Worm (Caenorhabditis elegans) whole organism, L4 larva: ENCODE data around the gene H20J04.9.
A peak's percentile ranks its signal among the peaks of the same experiment; 100 is the strongest.

Experiments
- D1046.2 ChIP-seq: fragments of 200-800 bp; sonication (Bioruptor generic); IDR thresholded peaks from 2 replicates; pipeline ENCODE4 v1.3.6; 2022; ENCODE audit warnings: missing genetic modification characterization, missing compliant biosample characterization
- F26F4.8 ChIP-seq: fragments of 200-800 bp; sonication (Bioruptor generic); conservative IDR thresholded peaks from 2 replicates; pipeline ENCODE4 v1.3.6; 2022; ENCODE audit warnings: missing genetic modification characterization, missing compliant biosample characterization
- F44E2.7 ChIP-seq: fragments of 200-800 bp; sonication (Bioruptor generic); IDR thresholded peaks from 2 replicates; pipeline ENCODE4 v2.1.2; 2022; ENCODE audit warnings: missing genetic modification characterization, missing compliant biosample characterization
- T20F7.1 ChIP-seq: fragments of 200-800 bp; sonication (Bioruptor generic); optimal IDR thresholded peaks from 2 replicates; lab custom pipeline; 2018; ENCODE audit warnings: mild to moderate bottlenecking, missing genetic modification characterization, missing compliant biosample characterization
- Y48G9A.11 ChIP-seq: fragments of 200-800 bp; sonication (Bioruptor generic); IDR thresholded peaks from 2 replicates; pipeline ENCODE4 v1.3.6; 2022; ENCODE audit warnings: missing genetic modification reagents, missing genetic modification characterization, missing compliant biosample characterization
- Y5F2A.4 ChIP-seq: fragments of 200-800 bp; sonication (Bioruptor generic); optimal IDR thresholded peaks from 2 replicates; lab custom pipeline; 2018; ENCODE audit warnings: mild to moderate bottlenecking, missing genetic modification characterization, missing compliant biosample characterization
- ZK546.5 ChIP-seq, 2 experiments: sonication (generic microtip); optimal IDR thresholded peaks; 2 replicates each; lab custom pipeline; 2017; ENCODE audit warnings: missing biosample characterization in 2 of 2, missing genetic modification characterization in 2 of 2
- aha-1 ChIP-seq: fragments of 150-350 bp; peaks from one replicate; lab custom pipeline; 2014; ENCODE audit warnings: missing biosample characterization, missing genetic modification characterization
- aly-2 ChIP-seq: sonication (generic microtip); optimal IDR thresholded peaks from 2 replicates; lab custom pipeline; 2018; ENCODE audit warnings: missing biosample characterization, missing genetic modification characterization
- ceh-20 ChIP-seq: fragments of 200-800 bp; sonication (Bioruptor generic); IDR thresholded peaks from 2 replicates; pipeline ENCODE4 v1.3.6; 2022; ENCODE audit warnings: missing genetic modification reagents, missing genetic modification characterization, missing compliant biosample characterization
- ceh-28 ChIP-seq: fragments of 150-350 bp; optimal IDR thresholded peaks from 2 replicates; lab custom pipeline; 2014; ENCODE audit warnings: missing biosample characterization, missing genetic modification reagents, missing genetic modification characterization
- ceh-44 ChIP-seq: fragments of 200-800 bp; sonication (Bioruptor generic); IDR thresholded peaks from 2 replicates; pipeline ENCODE4 v1.3.6; 2022; ENCODE audit warnings: missing genetic modification reagents, missing genetic modification characterization, missing compliant biosample characterization
- ceh-82 ChIP-seq: sonication (generic microtip); optimal IDR thresholded peaks from 2 replicates; lab custom pipeline; 2017; ENCODE audit warnings: missing biosample characterization, missing genetic modification characterization
- daf-8 ChIP-seq: fragments of 200-800 bp; sonication (Bioruptor generic); IDR thresholded peaks from 2 replicates; pipeline ENCODE4 v1.3.6; 2022; ENCODE audit warnings: missing genetic modification characterization, missing compliant biosample characterization
- dmd-8 ChIP-seq: fragments of 200-800 bp; sonication (Bioruptor generic); IDR thresholded peaks from 2 replicates; pipeline ENCODE4 v1.3.6; 2022; ENCODE audit warnings: missing genetic modification characterization, missing compliant biosample characterization
- dmd-9 ChIP-seq: fragments of 200-800 bp; sonication (Bioruptor generic); IDR thresholded peaks from 2 replicates; pipeline ENCODE4 v1.3.6; 2022; ENCODE audit warnings: missing genetic modification reagents, missing genetic modification characterization, missing compliant biosample characterization
- dpl-1 ChIP-seq: fragments of 150-350 bp; optimal IDR thresholded peaks from 2 replicates; lab custom pipeline; 2014; ENCODE audit warnings: missing biosample characterization, missing genetic modification reagents, missing genetic modification characterization
- dve-1 ChIP-seq: sonication (generic microtip); optimal IDR thresholded peaks from 2 replicates; lab custom pipeline; 2017; ENCODE audit warnings: antibody characterized with exemption, mild to moderate bottlenecking, missing genetic modification characterization, missing compliant biosample characterization; ENCODE audit not compliant: insufficient read depth
- gei-8 ChIP-seq: fragments of 200-800 bp; sonication (Bioruptor generic); optimal IDR thresholded peaks from 2 replicates; lab custom pipeline; 2018; ENCODE audit warnings: mild to moderate bottlenecking, missing genetic modification characterization, missing compliant biosample characterization
- hlh-30 ChIP-seq: sonication (generic microtip); optimal IDR thresholded peaks from 2 replicates; lab custom pipeline; 2017; ENCODE audit warnings: antibody characterized with exemption, mild to moderate bottlenecking, missing genetic modification characterization, missing compliant biosample characterization; ENCODE audit not compliant: insufficient read depth
- lin-15B ChIP-seq: fragments of 150-350 bp; sonication (generic microtip); optimal IDR thresholded peaks from 3 replicates; lab custom pipeline; 2014; ENCODE audit warnings: missing biosample characterization, missing genetic modification characterization
- madf-5 ChIP-seq, 2 experiments: fragments of 200-800 bp; sonication (Bioruptor generic); IDR thresholded peaks; 2 replicates each; pipeline ENCODE4 v1.3.6; 2022; ENCODE audit warnings: missing compliant biosample characterization in 2 of 2, missing genetic modification characterization in 2 of 2
- mdl-1 ChIP-seq, 2 experiments: fragments of 150-350 bp in 1 of 2; sonication (generic microtip) in 1 of 2; optimal IDR thresholded peaks; 2 replicates each; lab custom pipeline; 2014 to 2017; ENCODE audit warnings: missing biosample characterization in 2 of 2, missing genetic modification characterization in 2 of 2
- mep-1 ChIP-seq: fragments of 150-350 bp; sonication (generic microtip); optimal IDR thresholded peaks from 3 replicates; lab custom pipeline; 2014; ENCODE audit warnings: missing biosample characterization, missing genetic modification characterization
- mxl-3 ChIP-seq: fragments of 200-800 bp; sonication (Bioruptor generic); optimal IDR thresholded peaks from 2 replicates; lab custom pipeline; 2018; ENCODE audit warnings: mild to moderate bottlenecking, missing genetic modification characterization, missing compliant biosample characterization
- nhr-102 ChIP-seq: sonication (generic microtip); optimal IDR thresholded peaks from 2 replicates; lab custom pipeline; 2016; ENCODE audit warnings: mild to moderate bottlenecking, missing genetic modification characterization, moderate library complexity, missing compliant biosample characterization
- nhr-111 ChIP-seq: fragments of 200-800 bp; sonication (Bioruptor generic); optimal IDR thresholded peaks from 2 replicates; lab custom pipeline; 2018; ENCODE audit warnings: mild to moderate bottlenecking, missing genetic modification characterization, missing compliant biosample characterization
- nhr-237 ChIP-seq: sonication (generic microtip); optimal IDR thresholded peaks from 2 replicates; lab custom pipeline; 2017; ENCODE audit warnings: missing biosample characterization, missing genetic modification characterization
- nhr-77 ChIP-seq: fragments of 150-350 bp; optimal IDR thresholded peaks from 2 replicates; lab custom pipeline; 2014; ENCODE audit warnings: missing biosample characterization, missing genetic modification characterization
- pha-4 ChIP-seq, 2 experiments: fragments of 150-350 bp in 1 of 2; fragments of 200-800 bp in 1 of 2; sonication (Bioruptor generic) in 1 of 2; IDR thresholded peaks in 1 of 2; optimal IDR thresholded peaks in 1 of 2; 2 replicates each; pipeline versions ENCODE4 v1.3.6 to Lab custom; 2014 to 2022; ENCODE audit warnings: missing genetic modification characterization in 2 of 2, missing genetic modification reagents in 2 of 2, missing biosample characterization in 1 of 2, missing compliant biosample characterization in 1 of 2
- php-3 ChIP-seq: fragments of 200-800 bp; sonication (Bioruptor generic); IDR thresholded peaks from 2 replicates; pipeline ENCODE4 v1.3.6; 2022; ENCODE audit warnings: missing genetic modification reagents, missing genetic modification characterization, missing compliant biosample characterization
- rbr-2 ChIP-seq: sonication (generic microtip); optimal IDR thresholded peaks from 2 replicates; lab custom pipeline; 2016; ENCODE audit warnings: missing genotype, missing genetic modification characterization, missing compliant biosample characterization
- sdz-12 ChIP-seq: fragments of 200-800 bp; sonication (Bioruptor generic); optimal IDR thresholded peaks from 2 replicates; lab custom pipeline; 2018; ENCODE audit warnings: mild to moderate bottlenecking, missing genetic modification characterization, missing compliant biosample characterization
- set-16 ChIP-seq: fragments of 200-800 bp; sonication (Bioruptor generic); IDR thresholded peaks from 2 replicates; pipeline ENCODE4 v1.3.6; 2022; ENCODE audit warnings: missing genetic modification reagents, missing genetic modification characterization, missing compliant biosample characterization
- snpc-4 ChIP-seq: fragments of 150-350 bp; optimal IDR thresholded peaks from 2 replicates; lab custom pipeline; 2014; ENCODE audit warnings: missing biosample characterization, missing genetic modification characterization
- spr-1 ChIP-seq: sonication (generic microtip); optimal IDR thresholded peaks from 2 replicates; lab custom pipeline; 2016; ENCODE audit warnings: mild to moderate bottlenecking, missing genetic modification characterization, missing compliant biosample characterization
- tra-1 ChIP-seq: fragments of 200-800 bp; sonication (Bioruptor generic); IDR thresholded peaks from 2 replicates; pipeline ENCODE4 v1.3.6; 2022; ENCODE audit warnings: missing genetic modification reagents, missing genetic modification characterization, missing compliant biosample characterization
- unc-62 ChIP-seq, 3 experiments: fragments of 150-350 bp in 1 of 3; sonication (generic microtip); optimal IDR thresholded peaks in 2 of 3; peaks in 1 of 3; 1 replicate in 1 of 3; 2 replicates in 2 of 3; lab custom pipeline; 2014 to 2017; ENCODE audit warnings: missing biosample characterization in 3 of 3, missing genetic modification characterization in 3 of 3, missing genetic modification reagents in 3 of 3, missing genotype in 1 of 3
- vab-7 ChIP-seq: fragments of 200-800 bp; sonication (Bioruptor generic); IDR thresholded peaks from 2 replicates; pipeline ENCODE4 v1.3.6; 2022; ENCODE audit warnings: missing genetic modification reagents, missing genetic modification characterization, missing compliant biosample characterization
- zag-1 ChIP-seq: fragments of 150-350 bp; optimal IDR thresholded peaks from 2 replicates; lab custom pipeline; 2014; ENCODE audit warnings: missing biosample characterization, missing genetic modification characterization
- zip-11 ChIP-seq: fragments of 200-800 bp; sonication (Bioruptor generic); IDR thresholded peaks from 2 replicates; pipeline ENCODE4 v1.3.6; 2022; ENCODE audit warnings: missing genetic modification characterization, missing compliant biosample characterization
- ztf-7 ChIP-seq: fragments of 150-350 bp; optimal IDR thresholded peaks from 2 replicates; lab custom pipeline; 2014; ENCODE audit warnings: missing biosample characterization, missing genetic modification characterization

Gene H20J04.9

DNA sequence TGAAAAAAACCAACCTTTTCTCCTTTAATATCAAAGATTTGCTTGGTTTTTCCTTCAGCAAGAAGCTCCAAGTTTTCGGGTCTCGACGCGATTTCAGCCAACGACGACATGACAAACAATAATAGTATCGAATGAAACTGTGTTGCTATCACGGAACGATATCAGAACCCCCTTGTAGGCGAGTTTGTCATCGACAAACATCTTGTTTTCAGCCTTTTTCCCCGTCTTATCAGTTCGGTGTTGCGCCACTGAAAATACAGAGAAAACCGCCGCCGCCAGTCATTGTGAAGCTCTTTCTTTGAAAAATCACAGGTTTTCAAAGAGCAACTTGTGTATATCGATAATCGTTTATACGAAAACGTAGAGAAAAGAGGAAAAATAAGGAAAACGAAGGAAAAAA is 21.4 kb downstream of the H20J04.9 start, which contains the start of gene paic-1 (continued):
- TF ChIP-seq ceh-28 (tag; lab: Kevin White, UChicago) = no peak
- TF ChIP-seq T20F7.1 (GFP tag; lab: Kevin White, UChicago) = no peak
- peak; percentile 50 for TF ChIP-seq mep-1
- TF ChIP-seq spr-1 (tag; lab: Kevin White, UChicago) = no peak
- no peak for TF ChIP-seq zip-11 (GFP tag; lab: Robert Waterston, UW)
- TF ChIP-seq pha-4 (GFP tag; IDR thresholded peaks at IDR 0.05; lab: Robert Waterston, UW) = no peak
- TF ChIP-seq pha-4 (tag; optimal IDR thresholded peaks at IDR 0.05; lab: Kevin White, UChicago) = no peak
- TF ChIP-seq aly-2 (tag; lab: Kevin White, UChicago) = no peak
- TF ChIP-seq daf-8 (GFP tag; lab: Robert Waterston, UW) = no peak
- TF ChIP-seq dmd-8 (GFP tag; lab: Robert Waterston, UW) = 0 out of 2 replicates have a peak, but pooled peaks have one; percentile 18
- TF ChIP-seq dve-1 = peak; percentile 30
- no peak for TF ChIP-seq zag-1
- TF ChIP-seq ceh-20 (GFP tag; lab: Robert Waterston, UW) = no peak
- no peak for TF ChIP-seq nhr-111 (GFP tag; lab: Kevin White, UChicago)
- TF ChIP-seq vab-7 = no peak

ce11 chrII:4372867-4373397 is 21.9 kb downstream of the H20J04.9 start:
- TF ChIP-seq ceh-82 (tag; lab: Kevin White, UChicago) = no peak
- TF ChIP-seq madf-5 (GFP tag; IDR thresholded peaks at IDR 0.05; lab: Robert Waterston, UW) = no peak
- 0 out of 2 replicates have a peak, but pooled peaks have one; percentile 23 for TF ChIP-seq F26F4.8
- TF ChIP-seq D1046.2 (GFP tag; lab: Robert Waterston, UW) = 0 out of 2 replicates have a peak, but pooled peaks have one; percentile 54
- TF ChIP-seq set-16 (GFP tag; lab: Robert Waterston, UW) = peak; percentile 81
- TF ChIP-seq aha-1 (tag; lab: Kevin White, UChicago) = peak; percentile 70
- no peak for TF ChIP-seq mxl-3 (GFP tag; lab: Kevin White, UChicago)
- TF ChIP-seq ztf-7 = no peak
- no peak for TF ChIP-seq nhr-102 (tag; lab: Kevin White, UChicago)
- 0 out of 2 replicates have a peak, but pooled peaks have one; percentile 61 for TF ChIP-seq dmd-9 (GFP tag; lab: Robert Waterston, UW)

ce11 chrII:4374885-4375284 is 23.9 kb downstream of the H20J04.9 start:
- TF ChIP-seq rbr-2 (no peak), pha-4 (GFP tag; IDR thresholded peaks at IDR 0.05; lab: Robert Waterston, UW) (no peak), pha-4 (tag; optimal IDR thresholded peaks at IDR 0.05; lab: Kevin White, UChicago) (no peak), unc-62 (GFP tag; optimal IDR thresholded peaks at IDR 0.05 in 1 of 2; lab: Kevin White, UChicago) (no peak), unc-62 (tag; optimal IDR thresholded peaks at IDR 0.05; lab: Kevin White, UChicago) (no peak), D1046.2 (GFP tag; lab: Robert Waterston, UW) (0 out of 2 replicates have a peak, but pooled peaks have one; percentile 29), hlh-30 (no peak)

- peak; percentile 98 for TF ChIP-seq aha-1 (tag; lab: Kevin White, UChicago)
- peak; percentile 32 to 96 for TF ChIP-seq ZK546.5 (tag; optimal IDR thresholded peaks at IDR 0.05; lab: Kevin White, UChicago)
- peak; percentile 69 to 97 for TF ChIP-seq mdl-1 (tag; optimal IDR thresholded peaks at IDR 0.05; lab: Kevin White, UChicago)
- peak; percentile 77 for TF ChIP-seq dpl-1
- peak; percentile 77 for TF ChIP-seq ceh-44 (GFP tag; lab: Robert Waterston, UW)
- peak; percentile 67 for TF ChIP-seq gei-8
- TF ChIP-seq snpc-4 (tag; lab: Kevin White, UChicago) = no peak
- TF ChIP-seq sdz-12 = peak; percentile 61
- peak; percentile 96 for TF ChIP-seq mxl-3 (GFP tag; lab: Kevin White, UChicago)
- TF ChIP-seq zag-1 = peak; percentile 10
- peak; percentile 75 for TF ChIP-seq lin-15B
- TF ChIP-seq nhr-237 = peak; percentile 28
- TF ChIP-seq zip-11 (GFP tag; lab: Robert Waterston, UW) = no peak
- peak; percentile 84 for TF ChIP-seq tra-1
- peak; percentile 92 for TF ChIP-seq hlh-30
- TF ChIP-seq F44E2.7 (GFP tag; lab: Robert Waterston, UW) = 0 out of 2 replicates have a peak, but pooled peaks have one; percentile 7
- TF ChIP-seq php-3 = peak; percentile 57; the same call in 1 of the 2 replicates
- peak; percentile 93 for TF ChIP-seq nhr-77 (tag; lab: Kevin White, UChicago)
- TF ChIP-seq Y5F2A.4 (GFP tag; lab: Kevin White, UChicago) = peak; percentile 79
- TF ChIP-seq Y48G9A.11 (GFP tag; lab: Robert Waterston, UW) = no peak
These were observed 25.5 kb downstream of the H20J04.9 start, which contains the start of gene ntl-2 for ce11 chrII:4376295-4377172. TSS of gene ntl-2 (minus strand) at chrII:4376465.
